Worm (Caenorhabditis elegans): ENCODE measurements around the gene unc-8.
"Not testable (repeated sequence)": the region's sequence is repeated elsewhere in the genome, so short reads cannot be mapped to it uniquely, and the experiment has no call there.

unc-8 gene

DNA sequence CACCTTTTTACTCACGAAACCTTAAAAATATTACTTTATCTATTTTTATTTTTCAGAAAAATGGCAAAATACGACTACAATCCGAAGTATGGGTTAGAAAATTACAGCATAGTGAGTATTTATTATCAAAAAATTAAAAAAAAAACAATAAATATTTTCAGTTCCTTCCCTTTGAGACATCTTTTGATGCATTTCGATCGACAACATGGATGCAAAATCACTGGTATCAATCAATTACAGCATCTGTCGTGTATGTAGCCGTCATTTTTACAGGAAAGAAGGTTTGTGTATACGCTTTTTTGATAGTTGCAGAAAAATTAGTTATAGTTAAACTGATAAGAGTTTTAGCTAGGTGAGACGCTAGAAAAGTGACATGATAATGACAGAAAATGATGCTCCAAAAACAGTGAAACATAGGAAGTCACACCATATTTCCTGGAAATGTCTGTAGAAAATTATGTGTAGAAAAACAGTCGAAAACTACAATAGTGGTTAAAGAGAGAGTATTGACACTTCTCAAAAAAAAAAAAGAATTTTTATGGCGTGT is 40.8 kb downstream of the unc-8 start, which contains the start of gene elo-3:
Gene elo-3, plus strand, starts transcription at position 51 of the 547 bp plus-strand sequence.
- TF ChIP-seq W03F9.2 (tag; optimal IDR thresholded peaks at IDR 0.05) (no peak), him-1 (tag; optimal IDR thresholded peaks at IDR 0.05) (no peak), dao-5 (tag; optimal IDR thresholded peaks at IDR 0.05) (no peak)

DNA sequence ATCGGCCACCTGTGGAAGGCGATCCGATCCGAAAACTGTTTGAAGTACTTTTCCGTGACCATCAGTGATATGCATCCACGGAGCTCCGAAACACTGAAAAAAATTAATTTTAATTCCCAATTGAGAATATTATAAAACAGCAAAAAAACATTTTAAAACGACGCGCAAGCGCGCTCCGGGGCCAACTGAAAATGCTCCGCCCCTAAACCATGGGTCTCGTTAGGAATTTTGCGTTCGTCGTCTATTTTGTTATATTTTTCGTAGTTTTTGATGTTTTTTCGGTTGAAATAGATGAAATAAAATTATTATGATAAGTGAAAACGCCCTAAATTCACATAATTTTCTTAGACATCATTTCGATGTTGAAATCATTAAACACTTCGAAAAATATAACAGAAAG is 43.6 kb downstream of the unc-8 start:
- TF ChIP-seq him-1 (tag; optimal IDR thresholded peaks at IDR 0.05) (no peak), W03F9.2 (tag; optimal IDR thresholded peaks at IDR 0.05) (no peak), dao-5 (tag; optimal IDR thresholded peaks at IDR 0.05) (no peak)

DNA sequence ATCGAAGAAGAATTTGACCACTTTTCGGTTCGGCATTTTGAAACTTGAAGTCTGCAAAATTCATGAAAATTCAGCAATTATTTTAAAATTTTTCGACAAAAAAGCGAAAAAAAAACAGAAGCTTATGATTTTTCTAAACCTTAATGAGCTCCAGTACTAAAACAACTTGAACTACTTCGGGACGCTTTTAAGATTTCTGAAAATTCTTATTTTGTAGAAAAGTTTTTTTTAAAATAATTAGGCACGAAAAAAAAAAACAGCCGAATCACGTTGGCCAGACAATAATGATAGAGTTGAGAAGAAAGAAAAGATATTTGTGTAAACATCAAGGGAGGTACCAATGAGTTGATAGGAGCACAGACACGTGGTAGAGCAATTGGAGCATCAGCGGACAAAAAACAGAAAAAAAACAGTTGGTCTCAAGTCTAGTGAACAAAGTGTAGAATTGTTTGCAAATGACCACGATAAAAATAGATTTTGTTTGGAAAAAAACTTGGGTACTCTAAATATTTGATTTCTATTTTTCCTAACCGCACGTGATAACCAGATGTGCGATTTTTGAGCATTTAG is 45.4 kb downstream of the unc-8 start, which contains the start of gene gstk-2:
Gene gstk-2, minus strand, starts transcription at position 51 of the 570 bp plus-strand sequence.
- no peak for TF ChIP-seq W03F9.2 (tag; optimal IDR thresholded peaks at IDR 0.05)
- no peak for TF ChIP-seq him-1 (tag; optimal IDR thresholded peaks at IDR 0.05)
- TF ChIP-seq dao-5 (tag; optimal IDR thresholded peaks at IDR 0.05), result no peak

DNA sequence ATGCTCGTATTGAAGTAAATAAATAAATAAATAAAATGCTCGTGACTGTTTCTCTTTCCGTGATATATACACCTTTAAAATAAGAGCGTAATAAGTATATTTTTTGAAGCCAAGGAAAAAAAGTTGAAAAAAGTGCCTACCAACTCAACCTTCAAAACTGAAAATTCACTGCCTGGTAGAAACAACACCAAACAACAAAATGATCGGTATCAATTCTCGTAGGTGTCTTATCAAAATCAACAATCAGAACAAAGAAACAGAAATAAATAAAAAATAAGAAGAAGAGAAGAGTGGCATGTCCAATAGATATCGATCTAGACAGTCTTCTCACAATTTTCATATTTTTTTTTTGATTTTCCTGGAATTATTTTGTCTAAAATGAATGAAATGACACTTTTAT is 47.0 kb downstream of the unc-8 start, which contains the start of gene afmd-1:
Gene afmd-1, plus strand, starts transcription at position 316 of the 400 bp plus-strand sequence.
- TF ChIP-seq him-1 (tag; optimal IDR thresholded peaks at IDR 0.05), result no peak

DNA sequence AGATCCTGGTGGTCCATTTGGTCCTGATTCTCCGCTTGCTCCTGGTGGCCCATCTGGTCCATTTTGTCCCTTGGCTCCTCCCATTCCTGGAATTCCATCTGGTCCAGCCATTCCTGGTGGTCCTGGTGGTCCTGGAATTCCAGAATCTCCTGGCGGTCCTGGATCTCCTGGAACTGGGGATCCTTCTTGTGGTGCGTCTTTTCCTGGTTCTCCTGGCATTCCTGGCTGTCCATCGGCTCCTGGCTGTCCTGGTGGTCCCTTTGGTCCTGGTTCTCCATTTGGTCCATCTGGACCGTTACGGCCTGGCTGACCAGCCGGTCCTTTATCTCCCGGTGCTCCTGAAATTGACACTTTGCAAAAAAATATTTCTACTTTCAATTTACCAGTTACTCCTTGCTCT is 48.6 kb downstream of the unc-8 start:
- no peak for TF ChIP-seq W03F9.2 (tag; optimal IDR thresholded peaks at IDR 0.05)
- TF ChIP-seq him-1 (tag; optimal IDR thresholded peaks at IDR 0.05), result no peak
- TF ChIP-seq dao-5 (tag; optimal IDR thresholded peaks at IDR 0.05), result no peak

DNA sequence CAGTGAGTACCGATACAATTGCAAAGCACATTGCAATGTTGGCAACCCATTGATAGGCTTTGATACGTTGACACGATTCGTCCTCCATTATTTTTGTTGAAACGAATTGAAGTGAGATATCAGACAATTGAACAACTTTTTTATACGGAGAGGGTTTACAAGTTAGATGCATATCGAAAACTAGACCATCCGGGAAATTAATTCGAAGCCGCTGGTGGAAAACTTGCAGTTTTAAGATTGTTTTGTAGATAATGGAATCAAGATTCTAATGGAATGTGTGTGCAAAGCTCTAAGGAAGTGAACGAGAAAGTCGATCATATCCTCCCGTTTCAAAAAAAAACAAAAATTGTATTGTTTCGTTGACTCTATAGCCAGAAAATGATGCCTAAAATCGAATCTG is 49.6 kb downstream of the unc-8 start, which contains the start of gene col-114:
Gene col-114, minus strand, starts transcription at position 101 of the 400 bp plus-strand sequence.
- TF ChIP-seq W03F9.2 (tag; optimal IDR thresholded peaks at IDR 0.05), result no peak
- no peak for TF ChIP-seq him-1 (tag; optimal IDR thresholded peaks at IDR 0.05)
- no peak for TF ChIP-seq dao-5 (tag; optimal IDR thresholded peaks at IDR 0.05)

DNA sequence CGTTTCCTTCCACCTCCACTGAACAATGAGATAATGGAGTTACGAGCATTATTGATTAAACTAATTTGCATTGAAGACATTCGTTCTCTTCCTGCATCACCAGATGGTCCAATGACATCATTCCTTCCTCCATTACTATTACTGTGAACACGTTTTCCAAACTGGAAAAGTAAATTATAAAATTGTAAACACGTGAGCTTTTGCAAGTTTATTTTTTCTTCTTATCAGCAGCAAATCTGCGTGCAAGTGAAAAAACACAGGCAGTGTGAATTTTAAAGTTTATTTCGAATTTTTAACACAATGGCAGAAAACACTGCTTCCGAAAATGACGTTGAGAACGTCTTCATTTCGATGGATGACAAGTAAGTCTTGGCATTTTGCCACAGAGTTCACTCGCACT is 50.3 kb downstream of the unc-8 start, which contains the start of gene D2024.1:
Gene D2024.1, plus strand, starts transcription at position 301 of the 400 bp plus-strand sequence.
- not testable (repeated sequence) for TF ChIP-seq W03F9.2, him-1, dao-5 (tag; optimal IDR thresholded peaks at IDR 0.05)

DNA sequence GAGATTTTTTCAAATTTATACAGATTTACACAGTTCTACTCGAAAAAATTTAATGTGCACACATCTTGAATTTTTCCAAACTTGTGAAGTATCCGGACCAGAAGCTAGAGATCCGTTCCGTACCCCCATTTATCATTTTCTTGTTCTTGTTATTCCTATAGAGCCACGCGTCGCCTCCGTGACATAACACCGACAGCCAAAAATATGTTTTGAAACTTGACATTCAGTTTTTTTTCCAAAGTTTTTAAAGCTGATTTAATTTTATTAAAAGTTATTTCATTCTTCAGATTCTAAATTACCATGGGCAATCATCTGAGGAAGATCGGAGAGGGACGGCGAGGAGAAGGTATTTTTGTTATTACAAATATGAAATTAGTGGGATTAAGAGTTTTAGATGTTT is 53.2 kb downstream of the unc-8 start, which contains the start of gene D2024.18:
Gene D2024.18, plus strand, starts transcription at position 301 of the 400 bp plus-strand sequence.
- TF ChIP-seq W03F9.2 (tag; optimal IDR thresholded peaks at IDR 0.05) (no peak), dao-5 (tag; optimal IDR thresholded peaks at IDR 0.05) (no peak), him-1 (tag; optimal IDR thresholded peaks at IDR 0.05) (no peak)
